Fruit fly (Drosophila melanogaster) whole organism, embryonic: Measurements from ENCODE around the gene COX5B.
A peak's percentile ranks its signal among the peaks of the same experiment; 100 is the strongest.

ENCODE experiments used
- Asciz ChIP-seq: fragments of 200-800 bp; sonication (Bioruptor generic); optimal IDR thresholded peaks from 2 replicates; lab custom pipeline; 2017; ENCODE audit warnings: missing biosample characterization, mild to moderate bottlenecking, missing genetic modification characterization, missing genetic modification reagents
- BtbVII ChIP-seq: fragments of 200-800 bp; sonication (Bioruptor generic); optimal IDR thresholded peaks from 3 replicates; lab custom pipeline; 2017; ENCODE audit warnings: missing biosample characterization, mild to moderate bottlenecking, missing genetic modification characterization
- C15 ChIP-seq: fragments of 200-800 bp; sonication (Bioruptor generic); IDR thresholded peaks from 3 replicates; pipeline ENCODE4 v1.3.6; 2022; ENCODE audit warnings: missing biosample characterization, missing genetic modification characterization
- CG10959 ChIP-seq: fragments of 200-800 bp; sonication (Bioruptor generic); IDR thresholded peaks from 2 replicates; pipeline ENCODE4 v1.3.6; 2022; ENCODE audit warnings: missing biosample characterization, missing genetic modification characterization
- CG11504 ChIP-seq: fragments of 200-800 bp; sonication (Bioruptor generic); optimal IDR thresholded peaks from 3 replicates; lab custom pipeline; 2019; ENCODE audit warnings: missing biosample characterization, mild to moderate bottlenecking, missing genetic modification characterization, moderate library complexity
- CG12104 ChIP-seq: fragments of 200-800 bp; sonication (Bioruptor generic); optimal IDR thresholded peaks from 3 replicates; lab custom pipeline; 2016; ENCODE audit warnings: missing biosample characterization, missing genetic modification characterization
- CG12299 ChIP-seq: fragments of 200-800 bp; sonication (Bioruptor generic); optimal IDR thresholded peaks from 2 replicates; lab custom pipeline; 2018; ENCODE audit warnings: missing biosample characterization, mild to moderate bottlenecking, missing genetic modification characterization
- CG13624 ChIP-seq: fragments of 200-800 bp; sonication (Bioruptor generic); optimal IDR thresholded peaks from 2 replicates; lab custom pipeline; 2016; ENCODE audit warnings: missing biosample characterization, missing genetic modification characterization
- CG13775 ChIP-seq: fragments of 200-800 bp; sonication (Bioruptor generic); optimal IDR thresholded peaks from 3 replicates; lab custom pipeline; 2017; ENCODE audit warnings: missing biosample characterization, mild to moderate bottlenecking, missing genetic modification characterization
- CG13894 ChIP-seq: fragments of 200-800 bp; sonication (Bioruptor generic); optimal IDR thresholded peaks from 3 replicates; lab custom pipeline; 2018; ENCODE audit warnings: missing biosample characterization, mild to moderate bottlenecking, missing genetic modification characterization, moderate library complexity
- CG15011 ChIP-seq: fragments of 200-800 bp; sonication (Bioruptor generic); optimal IDR thresholded peaks from 3 replicates; lab custom pipeline; 2018; ENCODE audit warnings: missing biosample characterization, mild to moderate bottlenecking, missing genetic modification characterization
- CG15269 ChIP-seq: fragments of 200-800 bp; sonication (Bioruptor generic); optimal IDR thresholded peaks from 2 replicates; lab custom pipeline; 2018; ENCODE audit warnings: missing biosample characterization, mild to moderate bottlenecking, missing genetic modification characterization, moderate library complexity
- CG17829 ChIP-seq: fragments of 200-800 bp; optimal IDR thresholded peaks from 2 replicates; lab custom pipeline; 2019; ENCODE audit warnings: missing biosample characterization, mild to moderate bottlenecking, missing genetic modification characterization, moderate library complexity
- CG18011 ChIP-seq: fragments of 200-800 bp; sonication (Bioruptor generic); optimal IDR thresholded peaks from 2 replicates; lab custom pipeline; 2017; ENCODE audit warnings: missing biosample characterization, missing genetic modification characterization, mild to moderate bottlenecking, moderate library complexity, missing genotype
- CG30020 ChIP-seq: fragments of 200-800 bp; optimal IDR thresholded peaks from 2 replicates; lab custom pipeline; 2019; ENCODE audit warnings: missing biosample characterization, mild to moderate bottlenecking, missing genetic modification characterization, moderate library complexity
- CG30431 ChIP-seq: fragments of 200-800 bp; sonication (Bioruptor generic); optimal IDR thresholded peaks from 2 replicates; lab custom pipeline; 2017; ENCODE audit warnings: missing biosample characterization, missing genetic modification characterization
- CG31365 ChIP-seq: fragments of 200-800 bp; sonication (Bioruptor generic); optimal IDR thresholded peaks from 2 replicates; lab custom pipeline; 2018; ENCODE audit warnings: missing biosample characterization, mild to moderate bottlenecking, missing genetic modification characterization
- CG7839 ChIP-seq: fragments of 200-800 bp; sonication (Bioruptor generic); optimal IDR thresholded peaks from 3 replicates; lab custom pipeline; 2018; ENCODE audit warnings: missing biosample characterization, mild to moderate bottlenecking, missing genetic modification characterization, moderate library complexity
- CG8281 ChIP-seq: fragments of 200-800 bp; sonication (Bioruptor generic); optimal IDR thresholded peaks from 2 replicates; lab custom pipeline; 2018; ENCODE audit warnings: missing biosample characterization, mild to moderate bottlenecking, missing genetic modification characterization, moderate library complexity
- CrebB ChIP-seq: fragments of 200-800 bp; sonication (Bioruptor generic); optimal IDR thresholded peaks from 3 replicates; lab custom pipeline; 2018; ENCODE audit warnings: missing biosample characterization, mild to moderate bottlenecking, missing genetic modification characterization
- Ets97D ChIP-seq: fragments of 200-800 bp; sonication (Bioruptor generic); optimal IDR thresholded peaks from 3 replicates; lab custom pipeline; 2016; ENCODE audit warnings: missing biosample characterization, missing genetic modification characterization
- Gsc ChIP-seq: fragments of 200-800 bp; sonication (Bioruptor generic); IDR thresholded peaks from 2 replicates; pipeline ENCODE4 v1.3.6; 2022; ENCODE audit warnings: missing biosample characterization, missing genetic modification characterization
- Hand ChIP-seq: fragments of 200-800 bp; sonication (Bioruptor generic); optimal IDR thresholded peaks from 2 replicates; lab custom pipeline; 2017; ENCODE audit warnings: mild to moderate bottlenecking, missing biosample characterization, missing genetic modification reagents, missing genetic modification characterization
- Hr3 ChIP-seq: fragments of 200-800 bp; sonication (Bioruptor generic); optimal IDR thresholded peaks from 3 replicates; lab custom pipeline; 2016; ENCODE audit warnings: missing biosample characterization, missing genetic modification characterization
- Lim3 ChIP-seq: fragments of 200-800 bp; sonication (Bioruptor generic); IDR thresholded peaks from 2 replicates; pipeline ENCODE4 v1.3.6; 2022; ENCODE audit warnings: missing biosample characterization, missing genetic modification characterization
- Opbp ChIP-seq: fragments of 200-800 bp; sonication (Bioruptor generic); IDR thresholded peaks from 3 replicates; pipeline ENCODE4 v1.3.6; 2022; ENCODE audit warnings: missing biosample characterization, missing genetic modification characterization; ENCODE audit not compliant: partially characterized antibody
- Side ChIP-seq: fragments of 200-800 bp; sonication (Bioruptor generic); optimal IDR thresholded peaks from 2 replicates; lab custom pipeline; 2016; ENCODE audit warnings: missing biosample characterization, missing genetic modification characterization
- Spps ChIP-seq: fragments of 200-800 bp; sonication (Bioruptor generic); optimal IDR thresholded peaks from 2 replicates; lab custom pipeline; 2018; ENCODE audit warnings: missing biosample characterization, mild to moderate bottlenecking, missing genetic modification characterization
- Tbp ChIP-seq: fragments of >200 bp; optimal IDR thresholded peaks from 2 replicates; lab custom pipeline; 2018; ENCODE audit warnings: missing biosample characterization, missing genetic modification characterization
- Vsx1 ChIP-seq: fragments of 200-800 bp; sonication (Bioruptor generic); optimal IDR thresholded peaks from 2 replicates; lab custom pipeline; 2017; ENCODE audit warnings: missing biosample characterization, mild to moderate bottlenecking, missing genetic modification characterization, missing genetic modification reagents
- aop ChIP-seq: fragments of 200-800 bp; sonication (Bioruptor generic); IDR thresholded peaks from 2 replicates; pipeline ENCODE4 v1.3.6; 2022; ENCODE audit warnings: missing biosample characterization, missing genetic modification characterization
- bsh ChIP-seq, 2 experiments: fragments of 200-800 bp; sonication (Bioruptor generic); optimal IDR thresholded peaks; 2 replicates each; lab custom pipeline; 2017 to 2018; ENCODE audit warnings: mild to moderate bottlenecking in 2 of 2, missing biosample characterization in 2 of 2, missing genetic modification characterization in 2 of 2, moderate library complexity in 1 of 2
- cas ChIP-seq: fragments of 200-800 bp; sonication (Bioruptor generic); IDR thresholded peaks from 2 replicates; pipeline ENCODE4 v1.3.6; 2022; ENCODE audit warnings: missing biosample characterization, missing genetic modification characterization
- chm ChIP-seq: fragments of 200-800 bp; sonication (Bioruptor generic); IDR thresholded peaks from 2 replicates; pipeline ENCODE4 v1.3.6; 2022; ENCODE audit warnings: missing biosample characterization, missing genetic modification characterization
- esg ChIP-seq: fragments of 200-800 bp; sonication (Bioruptor generic); conservative IDR thresholded peaks from 2 replicates; pipeline ENCODE4 v1.3.6; 2022; ENCODE audit warnings: missing biosample characterization, missing genetic modification characterization
- fd102C ChIP-seq: fragments of 200-800 bp; sonication (Bioruptor generic); optimal IDR thresholded peaks from 2 replicates; lab custom pipeline; 2018; ENCODE audit warnings: missing biosample characterization, mild to moderate bottlenecking, missing genetic modification characterization, moderate library complexity
- fru ChIP-seq: fragments of >200 bp; optimal IDR thresholded peaks from 2 replicates; lab custom pipeline; 2017
- ham ChIP-seq: fragments of 200-800 bp; sonication (Bioruptor generic); IDR thresholded peaks from 2 replicates; pipeline ENCODE4 v1.3.6; 2022; ENCODE audit warnings: missing biosample characterization, missing genetic modification characterization
- lab ChIP-seq: fragments of 200-800 bp; sonication (Bioruptor generic); optimal IDR thresholded peaks from 3 replicates; lab custom pipeline; 2017; ENCODE audit warnings: missing biosample characterization, missing genetic modification characterization, mild to moderate bottlenecking, moderate library complexity, missing genetic modification reagents
- lbe ChIP-seq: fragments of 200-800 bp; sonication (Bioruptor generic); optimal IDR thresholded peaks from 2 replicates; lab custom pipeline; 2016; ENCODE audit warnings: missing biosample characterization, mild to moderate bottlenecking, missing genetic modification characterization
- nom ChIP-seq: fragments of 200-800 bp; sonication (Bioruptor generic); optimal IDR thresholded peaks from 2 replicates; lab custom pipeline; 2017; ENCODE audit warnings: missing biosample characterization, missing genetic modification characterization, mild to moderate bottlenecking, moderate library complexity, missing genetic modification reagents
- pan ChIP-seq, 4 experiments: fragments of >200 bp in 3 of 4; fragments of 200-800 bp in 1 of 4; sonication (Bioruptor generic) in 1 of 4; optimal IDR thresholded peaks in 3 of 4; IDR thresholded peaks in 1 of 4; 2 replicates each; pipeline versions ENCODE4 v1.3.6 to Lab custom; 2017 to 2022; ENCODE audit warnings: missing biosample characterization in 2 of 4, missing genetic modification characterization in 2 of 4, mixed read lengths in 1 of 4
- schlank ChIP-seq: fragments of 200-800 bp; sonication (Bioruptor generic); optimal IDR thresholded peaks from 2 replicates; lab custom pipeline; 2018; ENCODE audit warnings: missing biosample characterization, mild to moderate bottlenecking, missing genetic modification characterization
- sens ChIP-seq: fragments of 200-800 bp; sonication (Bioruptor generic); peaks from one replicate; lab custom pipeline; 2016; ENCODE audit warnings: missing biosample characterization, missing genetic modification characterization
- tap ChIP-seq: fragments of 200-800 bp; optimal IDR thresholded peaks from 3 replicates; lab custom pipeline; 2019; ENCODE audit warnings: missing biosample characterization, mild to moderate bottlenecking, missing genetic modification characterization, moderate library complexity
- trem ChIP-seq: fragments of 200-800 bp; optimal IDR thresholded peaks from 3 replicates; lab custom pipeline; 2019; ENCODE audit warnings: missing biosample characterization, mild to moderate bottlenecking, missing genetic modification characterization, moderate library complexity
- trh ChIP-seq: fragments of 200-800 bp; sonication (Bioruptor generic); optimal IDR thresholded peaks from 2 replicates; lab custom pipeline; 2016; ENCODE audit warnings: missing biosample characterization, missing genetic modification characterization
- ttk ChIP-seq: fragments of 200-800 bp; sonication (Bioruptor generic); IDR thresholded peaks from 2 replicates; pipeline ENCODE4 v2.1.2; 2022; ENCODE audit warnings: missing biosample characterization, missing genetic modification characterization
- unc-4 ChIP-seq: fragments of 200-800 bp; sonication (Bioruptor generic); IDR thresholded peaks from 2 replicates; pipeline ENCODE4 v1.3.6; 2022; ENCODE audit warnings: missing biosample characterization, missing genetic modification characterization; ENCODE audit not compliant: partially characterized antibody
- unpg ChIP-seq: fragments of 200-800 bp; sonication (Bioruptor generic); optimal IDR thresholded peaks from 3 replicates; lab custom pipeline; 2018; ENCODE audit warnings: missing biosample characterization, mild to moderate bottlenecking, missing genetic modification characterization, moderate library complexity

The COX5B gene

dm6 chr2L:6566020-6566687 is 8.6 kb downstream of the COX5B start, which contains the start of gene CG13766 (continued):
- TF ChIP-seq CG10959 (GFP tag; lab: Robert Waterston, UW), result no peak
- TF ChIP-seq Vsx1, result no peak
- TF ChIP-seq sens (GFP tag; lab: Kevin White, UChicago), result peak; percentile 75
- TF ChIP-seq aop, result no peak
- TF ChIP-seq Spps (tag; lab: Kevin White, UChicago), result no peak
- no peak for TF ChIP-seq C15
- TF ChIP-seq BtbVII (GFP tag; lab: Kevin White, UChicago), result no peak
- TF ChIP-seq fd102C (GFP tag; lab: Kevin White, UChicago), result no peak
- no peak for TF ChIP-seq cas
- no peak for TF ChIP-seq lbe (GFP tag; lab: Kevin White, UChicago)
- peak; percentile 41 for TF ChIP-seq CG17829 (tag; lab: Kevin White, UChicago)
- TF ChIP-seq CG12299 (tag; lab: Kevin White, UChicago), result no peak
- no peak for TF ChIP-seq lab (GFP tag; lab: Kevin White, UChicago)
- no peak for TF ChIP-seq trh (GFP tag; lab: Kevin White, UChicago)
- no peak for TF ChIP-seq CG7839 (tag; lab: Kevin White, UChicago)
- TF ChIP-seq Lim3 (GFP tag; lab: Robert Waterston, UW), result no peak
- TF ChIP-seq CG15011 (GFP tag; lab: Kevin White, UChicago), result no peak
- no peak for TF ChIP-seq chm (GFP tag; lab: Robert Waterston, UW)
- TF ChIP-seq CG18011 (GFP tag; lab: Kevin White, UChicago), result peak; percentile 96
- TF ChIP-seq Side (GFP tag; lab: Kevin White, UChicago), result no peak
- no peak for TF ChIP-seq nom (GFP tag; lab: Kevin White, UChicago)
- no peak for TF ChIP-seq Tbp (GFP tag; lab: Kevin White, UChicago)
- TF ChIP-seq unpg (GFP tag; lab: Kevin White, UChicago), result no peak
- peak; percentile 51 for TF ChIP-seq trem (tag; lab: Kevin White, UChicago)
- TF ChIP-seq esg (GFP tag; lab: Robert Waterston, UW), result no peak
- TF ChIP-seq pan (optimal IDR thresholded peaks at IDR 0.05; lab: Kevin White, UChicago), result no peak
- TF ChIP-seq pan (GFP tag; optimal IDR thresholded peaks at IDR 0.05 in 1 of 2, IDR thresholded peaks at IDR 0.05 in 1 of 2), result no peak
- TF ChIP-seq CrebB (tag; lab: Kevin White, UChicago), result no peak
- no peak for TF ChIP-seq CG31365
- no peak for TF ChIP-seq CG12104 (GFP tag; lab: Kevin White, UChicago)
- TF ChIP-seq CG11504, result no peak
- TF ChIP-seq unc-4, result peak; percentile 79
- no peak for TF ChIP-seq Asciz (GFP tag; lab: Kevin White, UChicago)
- TF ChIP-seq ham, result no peak
- TF ChIP-seq schlank, result no peak
- peak; percentile 26 for TF ChIP-seq Ets97D
- no peak for TF ChIP-seq Hr3 (GFP tag; lab: Kevin White, UChicago)
- TF ChIP-seq fru (lab: Kevin White, UChicago), result no peak
- peak; percentile 35 for TF ChIP-seq CG30020 (tag; lab: Kevin White, UChicago)
- TF ChIP-seq tap (tag; lab: Kevin White, UChicago), result no peak
- no peak for TF ChIP-seq CG13894 (tag; lab: Kevin White, UChicago)
- TF ChIP-seq ttk (GFP tag; lab: Robert Waterston, UW), result no peak
- TF ChIP-seq CG13624, result no peak
- TF ChIP-seq bsh (GFP tag; optimal IDR thresholded peaks at IDR 0.05; lab: Kevin White, UChicago), result no peak
- TF ChIP-seq Hand (GFP tag; lab: Kevin White, UChicago), result no peak
- peak; percentile 79; the same call in 2 of the 3 replicates for TF ChIP-seq Opbp (GFP tag; lab: Robert Waterston, UW)
- TF ChIP-seq CG13775 (GFP tag; lab: Kevin White, UChicago), result no peak
- no peak for TF ChIP-seq CG15269 (tag; lab: Kevin White, UChicago)
- TF ChIP-seq CG30431 (GFP tag; lab: Kevin White, UChicago), result no peak
- no peak for TF ChIP-seq CG8281 (tag; lab: Kevin White, UChicago)
- no peak for TF ChIP-seq Gsc (GFP tag; lab: Robert Waterston, UW)
